Worm (Caenorhabditis elegans): ENCODE measurements around the gene sym-4.

Gene sym-4

ce11 chrX:14207942-14208341, 38.5 kb upstream of the sym-4 start, which contains the start of gene ceh-37:
Gene ceh-37 (minus strand): TSS chrX:14208000.
- no peak for TF ChIP-seq pha-4 (tag; optimal IDR thresholded peaks at IDR 0.05)
- no peak for TF ChIP-seq nhr-76 (tag; optimal IDR thresholded peaks at IDR 0.05)
- TF ChIP-seq elt-1 (tag; optimal IDR thresholded peaks at IDR 0.05; ENCODE audit: borderline replicate concordance, insufficient read depth): no peak
- no peak for TF ChIP-seq snpc-4 (tag; optimal IDR thresholded peaks at IDR 0.05)
- TF ChIP-seq ztf-11 (tag; optimal IDR thresholded peaks at IDR 0.05): no peak
- no peak for TF ChIP-seq M03D4.4 (tag; optimal IDR thresholded peaks at IDR 0.05)
- TF ChIP-seq lsy-2 (tag; optimal IDR thresholded peaks at IDR 0.05): no peak
- TF ChIP-seq ham-2 (GFP tag; optimal IDR thresholded peaks at IDR 0.05): no peak
- no peak for TF ChIP-seq tbx-8 (GFP tag; optimal IDR thresholded peaks at IDR 0.05)
- no peak for TF ChIP-seq mls-2 (tag; optimal IDR thresholded peaks at IDR 0.05)
- no peak for TF ChIP-seq nhr-28 (tag; optimal IDR thresholded peaks at IDR 0.05)
- no peak for TF ChIP-seq unc-62 (GFP tag; optimal IDR thresholded peaks at IDR 0.05)
- no peak for TF ChIP-seq sem-2 (GFP tag; optimal IDR thresholded peaks at IDR 0.05)
- TF ChIP-seq flh-1 (GFP tag; optimal IDR thresholded peaks at IDR 0.05): no peak
- TF ChIP-seq nhr-2 (tag; optimal IDR thresholded peaks at IDR 0.05): no peak
- TF ChIP-seq unc-120 (tag; optimal IDR thresholded peaks at IDR 0.05; ENCODE audit: poor library complexity, severe bottlenecking): no peak
- no peak for TF ChIP-seq lin-32 (GFP tag; optimal IDR thresholded peaks at IDR 0.05)
- TF ChIP-seq cnd-1 (tag; optimal IDR thresholded peaks at IDR 0.05): no peak
- TF ChIP-seq unc-39 (tag; optimal IDR thresholded peaks at IDR 0.05): no peak
- no peak for TF ChIP-seq zip-8 (tag; optimal IDR thresholded peaks at IDR 0.05)

- TF ChIP-seq nhr-237 (tag; optimal IDR thresholded peaks at IDR 0.05): no peak
- no peak for TF ChIP-seq ces-1 (GFP tag; optimal IDR thresholded peaks at IDR 0.05)
Observed at ce11 chrX:14206321-14206720, 36.9 kb upstream of the sym-4 start.

ce11 chrX:14194251-14194650, 24.8 kb upstream of the sym-4 start:
- TF ChIP-seq ceh-39 (tag; optimal IDR thresholded peaks at IDR 0.05): no peak
- TF ChIP-seq bed-3 (GFP tag; optimal IDR thresholded peaks at IDR 0.05): no peak

ce11 chrX:14186466-14186865, 17.0 kb upstream of the sym-4 start, which contains the start of gene ceh-36:
Gene ceh-36 (minus strand): TSS chrX:14186566.
- TF ChIP-seq zip-8 (tag; optimal IDR thresholded peaks at IDR 0.05): no peak
- TF ChIP-seq lsy-2 (tag; optimal IDR thresholded peaks at IDR 0.05): no peak
- no peak for TF ChIP-seq cnd-1 (tag; optimal IDR thresholded peaks at IDR 0.05)
- TF ChIP-seq tbx-8 (GFP tag; optimal IDR thresholded peaks at IDR 0.05): no peak
- TF ChIP-seq nhr-76 (tag; optimal IDR thresholded peaks at IDR 0.05): no peak
- no peak for TF ChIP-seq elt-1 (tag; optimal IDR thresholded peaks at IDR 0.05; ENCODE audit: borderline replicate concordance, insufficient read depth)
- no peak for TF ChIP-seq pha-4 (tag; optimal IDR thresholded peaks at IDR 0.05)
- TF ChIP-seq sem-2 (GFP tag; optimal IDR thresholded peaks at IDR 0.05): no peak
- TF ChIP-seq ceh-39 (tag; optimal IDR thresholded peaks at IDR 0.05): no peak
- no peak for TF ChIP-seq snpc-4 (tag; optimal IDR thresholded peaks at IDR 0.05)

ce11 chrX:14185631-14186030, 16.2 kb upstream of the sym-4 start:
- TF ChIP-seq snpc-4 (tag; optimal IDR thresholded peaks at IDR 0.05) (no peak), M03D4.4 (tag; optimal IDR thresholded peaks at IDR 0.05) (no peak), nhr-76 (tag; optimal IDR thresholded peaks at IDR 0.05) (no peak), ceh-39 (tag; optimal IDR thresholded peaks at IDR 0.05) (no peak), hlh-1 (tag; optimal IDR thresholded peaks at IDR 0.05) (no peak), nhr-28 (tag; optimal IDR thresholded peaks at IDR 0.05) (no peak), bed-3 (GFP tag; optimal IDR thresholded peaks at IDR 0.05) (no peak), nhr-2 (tag; optimal IDR thresholded peaks at IDR 0.05) (no peak), unc-120 (tag; optimal IDR thresholded peaks at IDR 0.05; ENCODE audit: poor library complexity, severe bottlenecking) (no peak), nhr-12 (tag; optimal IDR thresholded peaks at IDR 0.05) (no peak), sem-2 (GFP tag; optimal IDR thresholded peaks at IDR 0.05) (no peak), elt-1 (tag; optimal IDR thresholded peaks at IDR 0.05; ENCODE audit: borderline replicate concordance, insufficient read depth) (no peak), pha-4 (tag; optimal IDR thresholded peaks at IDR 0.05) (no peak), lin-32 (GFP tag; optimal IDR thresholded peaks at IDR 0.05) (no peak), mep-1 (tag; optimal IDR thresholded peaks at IDR 0.05) (no peak), ceh-83 (GFP tag; optimal IDR thresholded peaks at IDR 0.05) (no peak), elt-3 (tag; optimal IDR thresholded peaks at IDR 0.05) (no peak), flh-1 (GFP tag; optimal IDR thresholded peaks at IDR 0.05) (no peak)

ce11 chrX:14182514-14182913, 13.1 kb upstream of the sym-4 start:
- TF ChIP-seq mep-1 (tag; optimal IDR thresholded peaks at IDR 0.05) (no peak), lin-13 (tag; optimal IDR thresholded peaks at IDR 0.05) (no peak), unc-62 (GFP tag; optimal IDR thresholded peaks at IDR 0.05) (no peak), unc-39 (tag; optimal IDR thresholded peaks at IDR 0.05) (no peak), mls-2 (tag; optimal IDR thresholded peaks at IDR 0.05) (no peak), ceh-39 (tag; optimal IDR thresholded peaks at IDR 0.05) (no peak), cnd-1 (tag; optimal IDR thresholded peaks at IDR 0.05) (no peak), ceh-83 (GFP tag; optimal IDR thresholded peaks at IDR 0.05) (no peak), hlh-1 (tag; optimal IDR thresholded peaks at IDR 0.05) (no peak), bed-3 (GFP tag; optimal IDR thresholded peaks at IDR 0.05) (no peak), nhr-12 (tag; optimal IDR thresholded peaks at IDR 0.05) (no peak), drap-1 (GFP tag; optimal IDR thresholded peaks at IDR 0.05) (no peak), ces-1 (GFP tag; optimal IDR thresholded peaks at IDR 0.05) (no peak), zip-8 (tag; optimal IDR thresholded peaks at IDR 0.05) (no peak), ham-2 (GFP tag; optimal IDR thresholded peaks at IDR 0.05) (no peak), blmp-1 (tag; optimal IDR thresholded peaks at IDR 0.05) (no peak), lin-32 (GFP tag; optimal IDR thresholded peaks at IDR 0.05) (no peak), snpc-4 (tag; optimal IDR thresholded peaks at IDR 0.05) (no peak), nhr-76 (tag; optimal IDR thresholded peaks at IDR 0.05) (no peak)

Measured in whole organism, mixed stage, embryonic.